Fruit fly (Drosophila melanogaster) whole organism, adult: ENCODE measurements around the gene BCAS2.

ENCODE experiments used
- CG11617 ChIP-seq: fragments of 200-800 bp; sonication (Bioruptor generic); optimal IDR thresholded peaks from 2 replicates; lab custom pipeline; 2017; ENCODE audit warnings: mild to moderate bottlenecking, missing biosample characterization, missing genetic modification reagents, missing genetic modification characterization
- CG12768 ChIP-seq: fragments of 200-800 bp; sonication (Bioruptor generic); optimal IDR thresholded peaks from 2 replicates; lab custom pipeline; 2017; ENCODE audit warnings: missing biosample characterization, missing genetic modification characterization, mild to moderate bottlenecking, moderate library complexity, missing genetic modification reagents
- CG14711 ChIP-seq: fragments of 200-800 bp; sonication (Bioruptor generic); optimal IDR thresholded peaks from 2 replicates; lab custom pipeline; 2018; ENCODE audit warnings: missing biosample characterization, mild to moderate bottlenecking, missing genetic modification characterization, moderate library complexity
- CG1620 ChIP-seq: fragments of 200-800 bp; sonication (Bioruptor generic); optimal IDR thresholded peaks from 2 replicates; lab custom pipeline; 2016; ENCODE audit warnings: missing biosample characterization, missing genetic modification characterization
- CG33017 ChIP-seq: fragments of 200-800 bp; sonication (Bioruptor generic); optimal IDR thresholded peaks from 2 replicates; lab custom pipeline; 2018; ENCODE audit warnings: missing biosample characterization, mild to moderate bottlenecking, missing genetic modification characterization, moderate library complexity
- CG5204 ChIP-seq: fragments of 200-800 bp; sonication (Bioruptor generic); optimal IDR thresholded peaks from 2 replicates; lab custom pipeline; 2016; ENCODE audit warnings: missing biosample characterization, missing genetic modification characterization
- CG7045 ChIP-seq: fragments of 200-800 bp; sonication (Bioruptor generic); optimal IDR thresholded peaks from 2 replicates; lab custom pipeline; 2017; ENCODE audit warnings: missing biosample characterization, mild to moderate bottlenecking, missing genetic modification characterization
- CG7101 ChIP-seq: fragments of 200-800 bp; sonication (Bioruptor generic); optimal IDR thresholded peaks from 2 replicates; lab custom pipeline; 2018; ENCODE audit warnings: missing biosample characterization, mild to moderate bottlenecking, missing genetic modification characterization, moderate library complexity
- Clk ChIP-seq: fragments of 200-800 bp; sonication (Bioruptor generic); optimal IDR thresholded peaks from 2 replicates; lab custom pipeline; 2017; ENCODE audit warnings: missing biosample characterization, missing genetic modification characterization
- Crg-1 ChIP-seq: fragments of 200-800 bp; sonication (Bioruptor generic); optimal IDR thresholded peaks from 2 replicates; lab custom pipeline; 2016; ENCODE audit warnings: missing biosample characterization, missing genetic modification characterization
- Hr96 ChIP-seq: fragments of 200-800 bp; sonication (Bioruptor generic); optimal IDR thresholded peaks from 2 replicates; lab custom pipeline; 2016; ENCODE audit warnings: missing biosample characterization, missing genetic modification characterization
- Mnt ChIP-seq: fragments of 200-800 bp; sonication (Bioruptor generic); optimal IDR thresholded peaks from 2 replicates; lab custom pipeline; 2016; ENCODE audit warnings: missing biosample characterization, mild to moderate bottlenecking, missing genetic modification characterization
- bab1 ChIP-seq: fragments of 200-800 bp; sonication (Bioruptor generic); optimal IDR thresholded peaks from 3 replicates; lab custom pipeline; 2019; ENCODE audit warnings: missing biosample characterization, mild to moderate bottlenecking, missing genetic modification characterization, moderate library complexity
- cic ChIP-seq: fragments of 200-800 bp; sonication (Bioruptor generic); optimal IDR thresholded peaks from 2 replicates; lab custom pipeline; 2017; ENCODE audit warnings: missing biosample characterization, mild to moderate bottlenecking, missing genetic modification characterization, moderate library complexity
- cnc ChIP-seq, 2 experiments: fragments of >200 bp; optimal IDR thresholded peaks; 2 replicates each; lab custom pipeline; 2017
- kay ChIP-seq: fragments of 200-800 bp; sonication (Bioruptor generic); peaks from one replicate; lab custom pipeline; 2016; ENCODE audit warnings: missing biosample characterization, missing genetic modification characterization, borderline replicate concordance
- ovo ChIP-seq: fragments of 200-800 bp; sonication (Bioruptor generic); optimal IDR thresholded peaks from 2 replicates; lab custom pipeline; 2016; ENCODE audit warnings: missing biosample characterization, missing genetic modification characterization
- pad ChIP-seq: fragments of 200-800 bp; sonication (Bioruptor generic); optimal IDR thresholded peaks from 3 replicates; lab custom pipeline; 2017; ENCODE audit warnings: missing biosample characterization, missing genetic modification characterization, mild to moderate bottlenecking, moderate library complexity, missing genetic modification reagents
- tj ChIP-seq: fragments of 200-800 bp; sonication (Bioruptor generic); optimal IDR thresholded peaks from 3 replicates; lab custom pipeline; 2017; ENCODE audit warnings: missing biosample characterization, mild to moderate bottlenecking, missing genetic modification characterization, moderate library complexity
- toe ChIP-seq: fragments of 200-800 bp; sonication (Bioruptor generic); optimal IDR thresholded peaks from 2 replicates; lab custom pipeline; 2016; ENCODE audit warnings: missing biosample characterization, missing genetic modification characterization

Gene BCAS2

DNA sequence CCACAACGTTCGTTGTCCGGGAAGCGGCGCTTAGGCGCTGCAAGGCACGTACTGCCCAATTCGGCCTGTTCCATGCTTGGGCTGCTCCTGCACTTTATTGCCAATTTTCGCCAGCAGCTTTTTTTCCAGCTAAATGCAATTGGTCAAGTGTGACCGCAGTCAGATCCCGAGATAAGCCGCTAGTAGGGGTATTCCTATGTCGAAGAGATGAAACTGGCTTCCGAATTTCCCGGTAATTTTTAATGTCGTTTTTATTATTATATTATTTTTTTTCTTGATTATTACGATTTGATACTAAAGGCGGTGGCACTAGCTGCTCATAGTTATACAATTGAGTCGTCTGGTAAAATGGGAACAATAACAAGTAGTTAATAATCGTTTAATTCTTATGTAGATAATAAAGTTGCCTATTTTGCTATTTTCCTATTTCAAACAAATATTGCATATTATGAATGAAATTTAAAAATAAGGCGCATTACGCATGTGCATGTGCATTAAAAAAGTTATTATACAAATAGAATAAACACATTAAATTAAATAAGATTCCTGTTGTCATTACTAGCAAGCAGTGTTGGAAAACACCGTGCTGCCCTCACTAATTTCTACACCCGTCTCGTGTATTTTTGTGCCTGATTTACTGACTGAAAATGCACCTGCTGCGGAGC lies 5.7 kb downstream of the BCAS2 start, which contains the start of the genes CG5003 and mRpS22:
Gene CG5003 (minus strand): TSS at position 162 of the 665 bp plus-strand sequence.
Gene mRpS22 (plus strand): TSS at position 554 of the 665 bp plus-strand sequence.
- TF ChIP-seq CG11617 (GFP tag; lab: Kevin White, UChicago): peak; percentile 78
- peak; percentile 37 for TF ChIP-seq Mnt (GFP tag; lab: Kevin White, UChicago)
- no peak for TF ChIP-seq cnc (optimal IDR thresholded peaks at IDR 0.05; lab: Kevin White, UChicago)
- no peak for TF ChIP-seq CG5204 (GFP tag; lab: Kevin White, UChicago)
- TF ChIP-seq CG7101 (tag; lab: Kevin White, UChicago): peak; percentile 65
- TF ChIP-seq pad (GFP tag; lab: Kevin White, UChicago): peak; percentile 64
- peak; percentile 52 for TF ChIP-seq tj (GFP tag; lab: Kevin White, UChicago)
- TF ChIP-seq ovo: peak; percentile 45
- TF ChIP-seq bab1 (GFP tag; lab: Kevin White, UChicago): no peak
- peak; percentile 77 for TF ChIP-seq toe (GFP tag; lab: Kevin White, UChicago)
- no peak for TF ChIP-seq cic (GFP tag; lab: Kevin White, UChicago)
- TF ChIP-seq CG1620 (GFP tag; lab: Kevin White, UChicago): peak; percentile 76
- peak; percentile 45 for TF ChIP-seq CG33017 (tag; lab: Kevin White, UChicago)
- TF ChIP-seq CG7045 (GFP tag; lab: Kevin White, UChicago): peak; percentile 68
- peak; percentile 68 for TF ChIP-seq Crg-1 (GFP tag; lab: Kevin White, UChicago)
- TF ChIP-seq CG12768 (GFP tag; lab: Kevin White, UChicago): peak; percentile 70
- peak; percentile 51 for TF ChIP-seq Clk
- peak; percentile 28 for TF ChIP-seq Hr96 (GFP tag; lab: Kevin White, UChicago)
- no peak for TF ChIP-seq kay
- TF ChIP-seq CG14711 (tag; lab: Kevin White, UChicago): peak; percentile 44

dm6 chr3R:27912147-27912546 lies 10.0 kb downstream of the BCAS2 start, which contains the start of gene mil:
Gene mil, plus strand, starts transcription at chr3R:27912447.
- no peak for TF ChIP-seq CG11617 (GFP tag; lab: Kevin White, UChicago)
- TF ChIP-seq tj (GFP tag; lab: Kevin White, UChicago): no peak
- no peak for TF ChIP-seq Crg-1 (GFP tag; lab: Kevin White, UChicago)
- no peak for TF ChIP-seq Clk

- no peak for TF ChIP-seq cic (GFP tag; lab: Kevin White, UChicago)
Observed at dm6 chr3R:27905695-27906094, 16.5 kb downstream of the BCAS2 start, which contains the start of gene CG34353. Gene CG34353, minus strand, starts transcription at chr3R:27905843.

- no peak for TF ChIP-seq CG7101 (tag; lab: Kevin White, UChicago)
- no peak for TF ChIP-seq CG5204 (GFP tag; lab: Kevin White, UChicago)
- TF ChIP-seq Hr96 (GFP tag; lab: Kevin White, UChicago): no peak
- TF ChIP-seq pad (GFP tag; lab: Kevin White, UChicago): no peak
- TF ChIP-seq Mnt (GFP tag; lab: Kevin White, UChicago): no peak
- no peak for TF ChIP-seq CG7045 (GFP tag; lab: Kevin White, UChicago)
- no peak for TF ChIP-seq ovo
- no peak for TF ChIP-seq CG12768 (GFP tag; lab: Kevin White, UChicago)
- TF ChIP-seq cnc (optimal IDR thresholded peaks at IDR 0.05; lab: Kevin White, UChicago): no peak
- TF ChIP-seq Crg-1 (GFP tag; lab: Kevin White, UChicago): no peak
- no peak for TF ChIP-seq bab1 (GFP tag; lab: Kevin White, UChicago)
Observed at dm6 chr3R:27888110-27888509, 34.0 kb downstream of the BCAS2 start.

- TF ChIP-seq CG11617 (GFP tag; lab: Kevin White, UChicago) (no peak), kay (no peak), CG5204 (GFP tag; lab: Kevin White, UChicago) (no peak), CG7045 (GFP tag; lab: Kevin White, UChicago) (no peak), CG1620 (GFP tag; lab: Kevin White, UChicago) (no peak), CG12768 (GFP tag; lab: Kevin White, UChicago) (no peak), cnc (optimal IDR thresholded peaks at IDR 0.05; lab: Kevin White, UChicago) (no peak), CG7101 (tag; lab: Kevin White, UChicago) (no peak), tj (GFP tag; lab: Kevin White, UChicago) (no peak), CG14711 (tag; lab: Kevin White, UChicago) (no peak), bab1 (GFP tag; lab: Kevin White, UChicago) (no peak), Clk (no peak), Hr96 (GFP tag; lab: Kevin White, UChicago) (no peak), cic (GFP tag; lab: Kevin White, UChicago) (no peak), CG33017 (tag; lab: Kevin White, UChicago) (no peak), toe (GFP tag; lab: Kevin White, UChicago) (no peak), pad (GFP tag; lab: Kevin White, UChicago) (no peak), Crg-1 (GFP tag; lab: Kevin White, UChicago) (no peak), Mnt (GFP tag; lab: Kevin White, UChicago) (no peak)
Observed at dm6 chr3R:27872290-27872689, 49.9 kb downstream of the BCAS2 start, which contains the start of gene CG12426. Gene CG12426, minus strand, starts transcription at chr3R:27872390.
